Fruit fly (Drosophila melanogaster) Kc167 (cell line): Measurements from ENCODE around the gene mus81.

ENCODE experiments used
- Myc ChIP-seq: fragments of >200 bp; optimal IDR thresholded peaks from 2 replicates; lab custom pipeline; 2017; ENCODE audit warnings: missing external identifiers
- Sin3A ChIP-seq: fragments of >200 bp; optimal IDR thresholded peaks from 2 replicates; lab custom pipeline; 2018; ENCODE audit warnings: missing external identifiers
- h ChIP-seq: fragments of >200 bp; optimal IDR thresholded peaks from 3 replicates; lab custom pipeline; 2018; ENCODE audit warnings: missing external identifiers
- insv ChIP-seq: fragments of >200 bp; optimal IDR thresholded peaks from 3 replicates; lab custom pipeline; 2018; ENCODE audit warnings: missing external identifiers
- psq ChIP-seq: fragments of >200 bp; optimal IDR thresholded peaks from 2 replicates; lab custom pipeline; 2017; ENCODE audit warnings: missing external identifiers
- ttk ChIP-seq: sonication (Bioruptor generic); optimal IDR thresholded peaks from 2 replicates; lab custom pipeline; 2017; ENCODE audit warnings: missing external identifiers

The mus81 gene

DNA sequence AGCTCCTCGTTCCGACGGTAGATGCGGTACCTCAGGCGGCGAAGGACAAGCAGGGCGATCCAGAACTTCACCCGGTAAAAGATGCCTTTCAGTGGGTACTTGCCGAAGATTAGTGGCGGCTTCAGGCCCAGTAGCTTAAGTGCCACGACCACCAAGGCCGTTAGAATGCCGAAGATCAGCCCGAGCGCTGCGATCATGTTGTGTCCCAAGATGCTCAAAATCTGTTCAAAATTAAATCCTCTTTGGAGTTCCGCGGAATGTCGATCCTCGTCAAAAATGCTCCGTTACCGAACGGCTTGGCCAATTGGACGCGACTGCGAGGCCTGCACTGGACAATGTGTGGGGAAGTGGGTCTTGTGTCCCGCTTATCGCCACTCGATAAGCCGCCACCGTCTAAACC lies 8.7 kb upstream of the mus81 start, which contains the start of the genes CG32815 and CG3706:
Gene CG32815 (plus strand): TSS at position 301 of the 400 bp plus-strand sequence.
Gene CG3706 (minus strand): TSS at position 310 of the 400 bp plus-strand sequence.
- TF ChIP-seq psq (lab: Kevin White, UChicago) (no peak), Sin3A (lab: Kevin White, UChicago) (no peak), Myc (lab: Kevin White, UChicago) (no peak), insv (lab: Kevin White, UChicago) (no peak), ttk (lab: Kevin White, UChicago) (no peak), h (lab: Kevin White, UChicago) (no peak)

DNA sequence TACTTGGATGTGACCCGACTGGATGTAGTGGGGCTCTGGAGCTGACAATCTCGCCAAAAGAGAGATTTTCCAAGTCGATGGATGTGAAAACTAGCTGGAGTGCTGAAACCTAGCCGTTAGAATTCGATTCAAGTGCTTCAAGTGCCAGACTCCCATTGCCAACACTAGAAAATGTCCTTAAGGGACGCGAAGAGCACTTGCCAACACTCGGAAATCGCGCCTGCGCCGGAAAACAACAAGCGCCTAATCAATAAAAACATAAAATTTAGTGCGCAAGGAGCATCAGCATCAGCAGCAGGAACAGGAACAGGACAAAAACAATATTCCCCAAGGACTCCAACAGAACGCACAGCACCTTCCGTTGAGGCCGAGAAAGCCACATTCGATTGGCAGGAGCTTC lies 8.0 kb upstream of the mus81 start:
- TF ChIP-seq ttk (lab: Kevin White, UChicago) (no peak), insv (lab: Kevin White, UChicago) (no peak), Myc (lab: Kevin White, UChicago) (no peak), Sin3A (lab: Kevin White, UChicago) (no peak), psq (lab: Kevin White, UChicago) (no peak), h (lab: Kevin White, UChicago) (no peak)

DNA sequence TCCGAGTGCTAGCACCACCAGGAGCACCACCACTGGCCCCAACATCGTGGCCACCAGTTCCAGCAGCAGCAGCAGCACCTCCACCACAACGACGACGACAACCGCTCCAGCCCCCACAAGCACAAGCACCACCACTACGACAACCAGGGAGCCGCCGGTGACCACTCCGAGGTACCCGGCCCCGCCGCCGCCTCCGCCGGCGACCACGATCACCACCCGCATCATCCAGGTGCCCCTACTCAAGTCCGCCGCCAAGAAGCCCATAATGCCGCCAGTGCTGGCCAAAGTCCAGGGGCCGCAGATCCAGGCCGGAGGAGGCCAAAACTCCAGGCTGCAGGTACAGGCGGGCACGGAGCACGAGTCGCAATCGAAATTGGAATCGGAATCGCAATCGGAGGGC lies 6.9 kb upstream of the mus81 start:
- TF ChIP-seq Sin3A (lab: Kevin White, UChicago) (no peak), h (lab: Kevin White, UChicago) (no peak), insv (lab: Kevin White, UChicago) (no peak), ttk (lab: Kevin White, UChicago) (no peak), Myc (lab: Kevin White, UChicago) (no peak)

DNA sequence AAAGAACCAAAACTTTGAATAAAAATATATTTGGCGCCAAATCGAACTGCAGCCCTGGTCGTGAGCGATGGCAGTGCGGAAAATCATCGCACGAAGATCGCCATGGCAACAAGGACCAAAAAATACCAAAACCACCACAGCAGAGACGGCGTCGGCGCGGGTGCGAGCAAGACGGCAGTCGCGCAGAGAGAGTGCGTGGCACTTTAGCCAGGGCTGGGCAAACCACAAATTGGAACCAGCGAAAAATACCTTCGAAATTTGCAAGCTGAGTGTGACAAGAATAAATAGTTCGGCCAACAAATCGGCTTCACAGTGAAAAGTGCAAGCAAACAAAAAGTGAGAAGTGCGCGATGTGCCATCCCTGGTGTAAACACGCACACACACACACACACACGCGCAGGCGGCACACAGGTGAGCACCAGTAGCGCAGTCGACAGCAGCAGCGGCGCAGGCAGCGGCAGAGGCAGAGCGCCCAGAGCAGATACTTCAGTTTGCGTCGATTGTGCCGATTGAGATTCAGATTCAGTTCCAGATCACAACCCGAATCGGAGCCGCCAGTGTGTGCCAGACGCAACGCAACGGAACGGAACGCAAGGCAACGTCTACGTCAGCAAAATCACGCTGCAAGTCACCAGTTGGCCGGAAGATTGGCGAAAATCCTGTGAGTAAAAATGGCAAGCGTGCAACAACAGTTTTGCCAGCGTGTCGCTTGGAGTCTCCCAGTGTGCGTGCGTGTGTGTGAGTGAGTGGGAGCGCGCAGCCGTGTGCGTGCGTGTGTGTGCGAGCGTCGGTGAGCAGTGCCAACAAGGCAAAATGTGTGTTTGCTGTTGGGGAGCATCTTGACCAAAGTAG lies 5.6 kb upstream of the mus81 start, which contains the start of gene TRAM:
Gene TRAM (plus strand): TSS at position 184 of the 852 bp plus-strand sequence.
- no peak for TF ChIP-seq Sin3A (lab: Kevin White, UChicago)

DNA sequence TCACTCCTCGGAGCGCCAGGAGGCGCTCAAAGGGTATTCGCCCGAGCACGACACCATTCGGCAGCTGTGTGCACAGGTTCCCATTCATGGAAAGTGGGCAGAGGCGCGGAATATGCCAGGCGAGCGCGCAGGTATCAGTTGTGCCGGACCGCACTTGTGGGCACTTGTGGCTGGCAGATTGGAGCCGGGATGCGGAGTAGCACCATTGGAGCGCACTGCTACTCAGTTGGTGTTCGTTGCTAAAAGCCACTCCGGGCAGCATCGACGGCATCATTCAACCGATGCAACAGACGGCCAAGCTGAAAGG lies 5.0 kb upstream of the mus81 start:
- no peak for TF ChIP-seq Sin3A (lab: Kevin White, UChicago)
- TF ChIP-seq insv (lab: Kevin White, UChicago) = no peak

DNA sequence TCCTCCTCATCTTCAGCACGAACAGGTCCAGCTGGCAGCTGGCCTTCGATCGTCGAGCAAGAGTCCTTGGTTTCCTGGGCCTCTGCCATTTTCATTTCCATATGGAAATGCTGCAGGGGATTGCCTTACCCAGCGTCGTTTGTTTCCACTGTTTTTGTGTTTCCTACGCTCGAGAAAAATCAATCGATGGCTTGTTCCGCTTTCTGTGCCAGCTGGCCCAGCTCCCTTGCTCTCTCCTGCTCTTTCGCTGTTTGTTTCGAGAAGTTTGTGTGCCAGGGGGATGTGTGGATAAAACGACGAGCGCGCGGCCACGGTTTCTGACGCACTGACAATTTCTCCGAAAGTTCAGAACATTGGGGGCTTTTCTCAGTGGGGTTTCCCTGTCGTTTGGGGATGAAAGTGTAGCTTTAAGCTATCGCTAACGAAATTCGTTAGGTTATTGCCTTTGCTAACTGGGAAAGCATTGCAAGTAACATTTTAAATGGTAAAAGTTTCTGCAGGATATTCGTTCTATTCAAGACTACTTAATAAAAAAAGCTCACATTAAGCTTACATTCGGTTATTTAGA lies 4.7 kb downstream of the mus81 start, which contains the start of gene CG3703:
Gene CG3703 (minus strand): TSS at position 328 of the 568 bp plus-strand sequence.
- TF ChIP-seq psq (lab: Kevin White, UChicago) (no peak), Sin3A (lab: Kevin White, UChicago) (no peak), h (lab: Kevin White, UChicago) (no peak)

DNA sequence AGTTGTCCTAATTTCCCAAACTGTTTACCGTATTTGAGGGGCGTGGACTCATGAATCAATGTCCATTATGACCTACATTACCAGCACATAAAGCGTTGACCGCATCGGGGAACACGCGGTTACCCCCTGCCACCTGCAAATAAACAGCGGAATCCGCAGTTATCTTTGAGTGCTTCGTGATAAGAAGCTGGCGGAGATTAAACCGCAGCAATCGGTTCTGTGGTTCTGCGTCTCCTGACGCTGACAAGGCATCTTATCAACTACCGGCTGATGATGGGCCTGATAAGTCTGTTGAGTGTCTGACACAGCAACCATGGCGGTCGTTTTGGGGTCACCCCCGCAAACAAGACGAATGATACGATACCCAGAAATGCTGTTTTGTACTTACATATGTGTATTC lies 5.3 kb downstream of the mus81 start:
- TF ChIP-seq ttk (lab: Kevin White, UChicago) (no peak), Myc (lab: Kevin White, UChicago) (no peak), h (lab: Kevin White, UChicago) (no peak), psq (lab: Kevin White, UChicago) (no peak)

DNA sequence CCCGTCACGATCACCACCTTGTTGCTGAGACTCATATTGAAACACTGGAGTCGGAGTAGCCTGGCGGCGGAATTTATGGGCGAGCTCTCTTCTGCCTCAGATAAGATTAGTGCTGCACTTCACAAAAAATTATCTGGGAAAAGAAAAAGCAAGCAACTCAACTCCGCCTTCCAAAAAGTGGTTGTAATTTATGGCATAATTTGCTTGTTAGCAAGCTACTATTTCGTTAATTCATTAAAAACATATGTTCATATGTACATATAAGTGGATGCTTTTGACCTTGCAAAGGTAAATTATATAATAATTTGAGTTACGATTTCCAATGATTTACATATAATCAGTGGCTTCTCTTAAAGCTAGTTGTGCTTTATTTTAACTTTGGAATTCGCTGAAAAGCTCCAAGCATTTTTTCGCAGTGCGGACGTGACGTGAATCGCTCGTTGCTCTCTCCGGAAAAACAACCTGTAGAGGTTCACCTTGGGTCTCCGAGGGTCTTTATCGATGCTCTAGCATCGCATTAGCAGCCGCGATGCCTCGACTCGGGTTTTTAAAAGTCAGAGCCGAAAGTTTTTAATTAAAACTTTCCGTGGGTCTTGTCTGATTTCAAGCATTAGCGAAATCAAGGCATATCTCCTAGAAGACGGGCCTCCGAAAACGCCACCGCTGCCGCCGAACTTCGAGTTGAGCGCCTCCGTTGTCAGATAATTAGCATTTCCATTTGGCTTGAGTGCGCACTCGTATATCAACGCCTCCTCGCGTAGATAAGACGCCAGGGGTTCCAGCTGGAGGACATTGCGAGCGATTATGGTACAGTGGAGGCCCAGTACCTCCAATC lies 6.8 kb downstream of the mus81 start, which contains the start of gene CG3699:
Gene CG3699 (minus strand): TSS at position 51 of the 835 bp plus-strand sequence.
- TF ChIP-seq Sin3A (lab: Kevin White, UChicago) = no peak
- no peak for TF ChIP-seq Myc (lab: Kevin White, UChicago)

DNA sequence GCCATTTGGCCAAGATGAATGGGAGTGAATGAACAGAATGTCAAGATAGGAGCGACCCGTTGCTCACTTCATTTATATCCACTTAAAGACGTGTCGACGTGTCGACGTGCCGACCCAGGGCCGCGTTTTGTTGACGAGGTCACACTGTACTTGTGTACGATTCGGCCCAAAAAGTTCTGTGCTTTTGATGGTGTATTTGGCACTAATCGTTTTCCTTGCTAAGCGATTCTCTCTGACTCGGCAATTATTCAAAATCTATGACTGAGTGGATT lies 7.3 kb downstream of the mus81 start:
- TF ChIP-seq Myc (lab: Kevin White, UChicago) (no peak), ttk (lab: Kevin White, UChicago) (no peak), psq (lab: Kevin White, UChicago) (no peak), Sin3A (lab: Kevin White, UChicago) (no peak), h (lab: Kevin White, UChicago) (no peak), insv (lab: Kevin White, UChicago) (no peak)

DNA sequence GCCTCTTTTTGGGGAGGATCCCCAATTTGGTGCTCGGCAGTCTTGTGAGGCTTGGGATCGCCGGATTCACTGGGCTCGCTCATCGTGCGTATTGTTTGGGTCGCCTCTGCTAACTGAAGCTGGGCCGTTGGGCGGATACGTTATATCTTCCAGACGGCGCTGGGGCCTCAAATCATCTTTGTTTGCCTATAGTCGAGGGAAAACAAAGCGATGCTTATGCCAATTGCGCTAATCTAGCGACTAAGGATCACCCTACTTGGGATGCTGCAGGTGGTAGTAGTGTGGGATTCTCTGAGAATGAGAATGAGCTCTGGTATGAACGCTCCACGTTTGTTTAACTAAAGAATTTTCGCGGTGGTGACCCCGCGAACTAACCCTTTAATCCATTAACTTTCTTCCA lies 10.9 kb downstream of the mus81 start, which contains the start of gene CG3690:
Gene CG3690 (minus strand): TSS at position 101 of the 400 bp plus-strand sequence.
- TF ChIP-seq Sin3A (lab: Kevin White, UChicago) (no peak), psq (lab: Kevin White, UChicago) (no peak)

DNA sequence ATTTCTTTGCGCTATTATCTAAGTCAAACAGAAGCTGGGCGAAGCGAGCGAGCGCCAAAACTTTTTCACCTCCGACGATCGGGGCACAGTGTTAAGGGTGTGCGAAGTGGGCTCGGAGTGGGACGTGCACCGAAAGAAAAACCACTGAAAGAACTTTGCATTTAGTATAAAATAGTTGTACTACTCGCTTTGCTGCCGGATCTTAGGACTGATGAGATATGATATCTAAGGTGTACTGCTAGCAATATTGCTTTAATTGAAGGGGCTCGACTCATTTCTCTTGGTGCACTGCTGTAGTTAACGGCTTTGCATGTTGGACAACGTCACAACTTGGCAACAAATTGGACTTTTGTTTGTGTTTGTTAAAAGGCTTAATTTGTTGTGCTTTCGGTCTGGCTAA lies 12.9 kb downstream of the mus81 start:
- TF ChIP-seq insv (lab: Kevin White, UChicago) = no peak
- no peak for TF ChIP-seq Myc (lab: Kevin White, UChicago)
- no peak for TF ChIP-seq h (lab: Kevin White, UChicago)
- no peak for TF ChIP-seq ttk (lab: Kevin White, UChicago)

DNA sequence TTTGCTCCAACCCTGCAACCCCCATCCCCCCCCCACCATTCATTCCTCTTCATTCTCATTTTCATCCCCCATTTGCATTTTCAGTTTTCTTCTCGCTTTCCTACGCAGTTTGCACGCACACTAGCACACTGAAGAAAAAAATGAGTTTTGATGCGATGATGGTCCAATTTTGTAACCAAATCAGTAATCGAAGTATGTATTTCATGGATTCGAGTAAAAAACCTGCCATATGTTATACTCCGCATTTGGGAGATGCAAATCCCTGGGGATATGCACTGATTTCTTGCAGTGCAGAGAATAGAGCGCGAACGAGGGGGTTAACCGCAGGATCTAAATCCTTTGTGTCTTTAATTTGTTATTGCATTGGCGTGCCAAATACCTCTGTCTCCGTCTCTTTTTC lies 15.0 kb downstream of the mus81 start:
- TF ChIP-seq insv (lab: Kevin White, UChicago) = no peak
- TF ChIP-seq Myc (lab: Kevin White, UChicago) = no peak
- no peak for TF ChIP-seq Sin3A (lab: Kevin White, UChicago)
- TF ChIP-seq ttk (lab: Kevin White, UChicago) = no peak
- no peak for TF ChIP-seq h (lab: Kevin White, UChicago)
- no peak for TF ChIP-seq psq (lab: Kevin White, UChicago)
